Fruit fly (Drosophila melanogaster): ENCODE results near the gene CG6843.

Gene CG6843

DNA sequence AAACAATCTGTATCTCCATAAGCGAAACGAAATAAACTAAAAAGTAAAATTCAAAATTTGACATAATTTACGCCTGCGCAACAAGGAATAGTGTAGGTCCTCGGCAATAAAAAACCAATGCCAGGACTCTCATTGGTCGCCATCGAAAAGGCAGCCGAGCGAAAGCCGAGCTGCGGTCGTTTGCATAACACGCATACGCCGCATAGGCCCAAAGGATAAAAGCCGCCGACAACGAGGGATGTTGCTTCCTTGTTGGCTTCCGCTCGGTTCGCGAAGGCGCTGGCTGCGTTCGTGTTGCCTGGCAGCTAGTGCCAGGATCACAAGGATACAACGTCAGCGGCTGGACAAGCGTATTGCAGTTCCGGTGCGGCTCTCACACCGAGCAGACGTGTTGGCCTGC, 40.9 kb upstream of the CG6843 start:
- TF ChIP-seq br (GFP tag; optimal IDR thresholded peaks at IDR 0.05) (no peak), tai (GFP tag; optimal IDR thresholded peaks at IDR 0.05) (no peak), jim (GFP tag; optimal IDR thresholded peaks at IDR 0.05) (no peak), dl (GFP tag; optimal IDR thresholded peaks at IDR 0.05; ENCODE audit: insufficient read depth in 1 of 2, partially characterized antibody in 2 of 2) (no peak), Dif (GFP tag; optimal IDR thresholded peaks at IDR 0.05; ENCODE audit: partially characterized antibody) (no peak), h (GFP tag; optimal IDR thresholded peaks at IDR 0.05) (no peak), Dfd (GFP tag; optimal IDR thresholded peaks at IDR 0.05) (no peak), Hnf4 (GFP tag; optimal IDR thresholded peaks at IDR 0.05) (no peak), rgr (GFP tag; optimal IDR thresholded peaks at IDR 0.05) (no peak), brk (GFP tag; optimal IDR thresholded peaks at IDR 0.05) (no peak), Hr78 (GFP tag; optimal IDR thresholded peaks at IDR 0.05) (no peak), usp (GFP tag; optimal IDR thresholded peaks at IDR 0.05) (no peak), GATAd (GFP tag; optimal IDR thresholded peaks at IDR 0.05) (no peak), OdsH (GFP tag; optimal IDR thresholded peaks at IDR 0.05) (no peak), Vsx2 (GFP tag; optimal IDR thresholded peaks at IDR 0.05; ENCODE audit: partially characterized antibody) (no peak)

DNA sequence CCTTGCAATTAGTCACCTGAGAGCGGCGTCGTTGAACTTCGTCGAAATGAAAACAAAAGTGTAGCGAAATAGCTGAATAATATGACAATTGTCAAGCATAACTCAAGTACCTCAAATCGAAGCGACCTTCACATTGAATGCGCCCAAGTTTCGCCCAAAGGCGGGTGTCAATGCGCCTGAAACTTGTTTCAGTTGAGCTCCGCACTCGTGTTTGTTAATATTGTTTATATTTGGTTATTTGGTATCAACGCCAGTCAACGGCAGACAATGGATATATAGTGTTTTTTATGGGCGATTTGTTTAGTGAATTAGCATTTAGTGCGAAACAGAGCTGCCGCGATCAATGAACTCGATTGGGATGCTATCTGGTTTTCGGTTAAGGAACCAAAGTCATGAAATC, 39.5 kb upstream of the CG6843 start:
- TF ChIP-seq sv (GFP tag; optimal IDR thresholded peaks at IDR 0.05): no peak
- TF ChIP-seq rgr (GFP tag; optimal IDR thresholded peaks at IDR 0.05): no peak
- TF ChIP-seq Hnf4 (GFP tag; optimal IDR thresholded peaks at IDR 0.05): no peak
- TF ChIP-seq ey (GFP tag; optimal IDR thresholded peaks at IDR 0.05): no peak
- no peak for TF ChIP-seq OdsH (GFP tag; optimal IDR thresholded peaks at IDR 0.05)
- no peak for TF ChIP-seq Dif (GFP tag; optimal IDR thresholded peaks at IDR 0.05; ENCODE audit: partially characterized antibody)
- no peak for TF ChIP-seq h (GFP tag; optimal IDR thresholded peaks at IDR 0.05)
- no peak for TF ChIP-seq GATAd (GFP tag; optimal IDR thresholded peaks at IDR 0.05)
- TF ChIP-seq lola (GFP tag; optimal IDR thresholded peaks at IDR 0.05): no peak
- TF ChIP-seq Myc (optimal IDR thresholded peaks at IDR 0.05): no peak
- no peak for TF ChIP-seq Dfd (GFP tag; optimal IDR thresholded peaks at IDR 0.05)
- no peak for TF ChIP-seq CG32264 (GFP tag; optimal IDR thresholded peaks at IDR 0.05)
- no peak for TF ChIP-seq Abd-B (GFP tag; optimal IDR thresholded peaks at IDR 0.05)
- no peak for TF ChIP-seq CrebA (GFP tag; optimal IDR thresholded peaks at IDR 0.05; ENCODE audit: borderline replicate concordance)
- TF ChIP-seq br (GFP tag; optimal IDR thresholded peaks at IDR 0.05): no peak
- no peak for TF ChIP-seq jim (GFP tag; optimal IDR thresholded peaks at IDR 0.05)

DNA sequence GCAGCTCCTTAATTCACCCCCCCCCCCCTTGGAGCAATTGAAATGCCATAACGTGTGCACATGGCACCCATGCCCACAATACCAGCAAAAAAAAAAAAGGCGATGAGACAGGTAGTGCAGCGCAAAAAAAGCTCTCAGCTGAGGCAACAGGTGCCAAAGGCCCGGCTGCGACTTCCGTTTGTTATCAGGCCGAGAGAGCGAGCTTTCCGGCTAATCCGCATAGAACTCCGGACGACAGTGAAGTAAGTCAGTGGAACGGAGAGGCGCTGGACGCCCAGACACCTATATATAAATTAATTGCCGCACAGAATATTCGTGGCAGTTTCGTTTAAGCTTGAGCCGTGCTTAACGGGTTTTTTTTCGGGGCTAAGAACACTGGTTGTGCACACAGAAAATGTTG, 38.1 kb upstream of the CG6843 start, which contains the start of gene CG6865:
Gene CG6865, plus strand, starts transcription at position 321 of the 400 bp plus-strand sequence.
- TF ChIP-seq jim (GFP tag; optimal IDR thresholded peaks at IDR 0.05) (no peak), Dif (GFP tag; optimal IDR thresholded peaks at IDR 0.05; ENCODE audit: partially characterized antibody) (no peak), Sp1 (GFP tag; optimal IDR thresholded peaks at IDR 0.05) (no peak), CrebA (GFP tag; optimal IDR thresholded peaks at IDR 0.05; ENCODE audit: borderline replicate concordance) (no peak), Jra (GFP tag; optimal IDR thresholded peaks at IDR 0.05) (no peak), Dfd (GFP tag; optimal IDR thresholded peaks at IDR 0.05) (no peak), GATAd (GFP tag; optimal IDR thresholded peaks at IDR 0.05) (no peak), Hnf4 (GFP tag; optimal IDR thresholded peaks at IDR 0.05) (no peak), HLH106 (tag; optimal IDR thresholded peaks at IDR 0.05) (no peak), N (GFP tag; optimal IDR thresholded peaks at IDR 0.05) (no peak), Mio (GFP tag; optimal IDR thresholded peaks at IDR 0.05) (no peak), rgr (GFP tag; optimal IDR thresholded peaks at IDR 0.05) (no peak), dmrt93B (GFP tag; optimal IDR thresholded peaks at IDR 0.05) (no peak), CG9705 (GFP tag; optimal IDR thresholded peaks at IDR 0.05) (no peak), psq (GFP tag; optimal IDR thresholded peaks at IDR 0.05) (no peak), h (GFP tag; optimal IDR thresholded peaks at IDR 0.05) (no peak), Hr78 (GFP tag; optimal IDR thresholded peaks at IDR 0.05) (no peak), OdsH (GFP tag; optimal IDR thresholded peaks at IDR 0.05) (no peak)

DNA sequence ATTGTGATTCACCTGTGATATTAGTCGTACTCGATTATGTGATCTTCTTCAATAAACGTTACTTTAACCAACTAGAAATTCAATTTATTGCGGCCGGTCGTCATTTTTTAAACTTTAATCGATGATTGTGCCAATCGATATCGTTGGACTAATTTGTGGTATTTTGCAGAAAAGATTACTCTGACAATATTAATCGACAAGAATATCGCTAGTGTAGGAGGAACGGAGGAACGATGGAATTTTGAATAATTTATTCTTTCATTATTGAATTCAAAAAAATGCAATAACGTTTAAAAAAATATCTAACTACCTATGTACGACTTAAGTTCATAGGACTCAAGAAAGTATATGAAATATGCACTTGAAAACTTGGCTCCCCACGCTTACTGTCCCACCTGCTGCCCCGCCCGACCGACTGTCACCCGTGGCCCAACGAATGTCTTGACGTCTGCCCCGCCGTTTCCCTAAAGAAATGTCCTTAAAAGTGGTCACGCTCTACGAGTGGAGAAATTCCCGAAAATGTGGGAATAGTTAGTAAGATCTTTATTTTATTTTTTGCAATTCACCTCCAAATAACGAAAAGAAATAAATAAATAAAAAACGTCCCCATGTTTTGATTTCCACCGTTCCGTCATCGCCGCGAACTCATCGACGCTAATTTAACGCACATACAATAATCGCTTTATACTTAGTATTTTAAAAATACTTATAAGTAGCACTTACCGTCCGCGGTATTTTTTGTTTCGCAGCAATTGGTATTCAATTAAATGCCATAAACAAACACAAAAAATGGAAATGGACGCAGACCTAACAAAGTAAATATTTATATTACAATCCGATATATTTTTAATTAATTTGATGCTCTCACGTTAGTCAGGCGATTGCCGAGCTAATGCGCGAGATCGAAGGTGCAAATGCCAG, 35.7 kb upstream of the CG6843 start, which contains the start of gene CG14074:
Gene CG14074, plus strand, starts transcription at position 779 of the 921 bp plus-strand sequence.
- peak; percentile 0 for TF ChIP-seq brk (GFP tag; optimal IDR thresholded peaks at IDR 0.05)
- TF ChIP-seq Mio (GFP tag; optimal IDR thresholded peaks at IDR 0.05): no peak
- peak; percentile 11 for TF ChIP-seq woc (GFP tag; optimal IDR thresholded peaks at IDR 0.05)
- no peak for TF ChIP-seq Rel (GFP tag; optimal IDR thresholded peaks at IDR 0.05)
- peak; percentile 52 for TF ChIP-seq Rel (tag; optimal IDR thresholded peaks at IDR 0.05)
- peak; percentile 64 for TF ChIP-seq sage (GFP tag; optimal IDR thresholded peaks at IDR 0.05)
- no peak for TF ChIP-seq fru (GFP tag; optimal IDR thresholded peaks at IDR 0.05)
- no peak for TF ChIP-seq Hr78 (GFP tag; optimal IDR thresholded peaks at IDR 0.05)

Data from whole organism, wandering third instar larva.